Fruit fly (Drosophila melanogaster) whole organism, embryonic: ENCODE data around the gene CG42240.
A peak's percentile ranks its signal among the peaks of the same experiment; 100 is the strongest.

Experiments used
- CG10274 ChIP-seq: fragments of 200-800 bp; sonication (Bioruptor generic); optimal IDR thresholded peaks from 3 replicates; lab custom pipeline; 2017; ENCODE audit warnings: missing biosample characterization, mild to moderate bottlenecking, missing genetic modification characterization
- CG12104 ChIP-seq: fragments of 200-800 bp; sonication (Bioruptor generic); optimal IDR thresholded peaks from 3 replicates; lab custom pipeline; 2016; ENCODE audit warnings: missing biosample characterization, missing genetic modification characterization
- CG12299 ChIP-seq: fragments of 200-800 bp; sonication (Bioruptor generic); optimal IDR thresholded peaks from 2 replicates; lab custom pipeline; 2018; ENCODE audit warnings: missing biosample characterization, mild to moderate bottlenecking, missing genetic modification characterization
- CG16813 ChIP-seq: fragments of 200-800 bp; sonication (Bioruptor generic); IDR thresholded peaks from 3 replicates; pipeline ENCODE4 v1.3.6; 2022; ENCODE audit warnings: missing biosample characterization, missing genetic modification characterization; ENCODE audit not compliant: partially characterized antibody
- CG16863 ChIP-seq: fragments of 200-800 bp; sonication (Bioruptor generic); optimal IDR thresholded peaks from 3 replicates; lab custom pipeline; 2016; ENCODE audit warnings: missing biosample characterization, missing genetic modification characterization
- CG17802 ChIP-seq: fragments of 200-800 bp; sonication (Bioruptor generic); optimal IDR thresholded peaks from 2 replicates; lab custom pipeline; 2018; ENCODE audit warnings: missing biosample characterization, mild to moderate bottlenecking, missing genetic modification characterization, moderate library complexity
- CG3407 ChIP-seq: fragments of 200-800 bp; sonication (Bioruptor generic); optimal IDR thresholded peaks from 2 replicates; lab custom pipeline; 2018; ENCODE audit warnings: missing biosample characterization, mild to moderate bottlenecking, missing genetic modification characterization
- CG34224 ChIP-seq: fragments of 200-800 bp; sonication (Bioruptor generic); IDR thresholded peaks from 3 replicates; pipeline ENCODE4 v1.3.6; 2022; ENCODE audit warnings: missing biosample characterization, missing genetic modification characterization; ENCODE audit not compliant: partially characterized antibody
- CG6689 ChIP-seq: fragments of 200-800 bp; sonication (Bioruptor generic); IDR thresholded peaks from 2 replicates; pipeline ENCODE4 v1.3.6; 2022; ENCODE audit warnings: missing biosample characterization, missing genetic modification characterization
- CG6791 ChIP-seq: fragments of 200-800 bp; sonication (Bioruptor generic); IDR thresholded peaks from 3 replicates; pipeline ENCODE4 v1.3.6; 2022; ENCODE audit warnings: missing biosample characterization, missing genetic modification characterization; ENCODE audit not compliant: partially characterized antibody
- CG7987 ChIP-seq: fragments of 200-800 bp; sonication (Bioruptor generic); optimal IDR thresholded peaks from 2 replicates; lab custom pipeline; 2018; ENCODE audit warnings: missing biosample characterization, mild to moderate bottlenecking, missing genetic modification characterization, moderate library complexity
- CG8388 ChIP-seq: fragments of 200-800 bp; sonication (Bioruptor generic); optimal IDR thresholded peaks from 2 replicates; lab custom pipeline; 2019; ENCODE audit warnings: missing biosample characterization, mild to moderate bottlenecking, missing genetic modification characterization, moderate library complexity
- CG8944 ChIP-seq: fragments of 200-800 bp; sonication (Bioruptor generic); optimal IDR thresholded peaks from 3 replicates; lab custom pipeline; 2016; ENCODE audit warnings: missing biosample characterization, missing genetic modification characterization
- CTCF ChIP-seq: fragments of 200-800 bp; sonication (Bioruptor generic); optimal IDR thresholded peaks from 2 replicates; lab custom pipeline; 2017; ENCODE audit warnings: missing biosample characterization, mild to moderate bottlenecking, missing genetic modification characterization, moderate library complexity
- Dfd ChIP-seq, 2 experiments: fragments of >200 bp; optimal IDR thresholded peaks; 2 replicates each; lab custom pipeline; 2017; ENCODE audit warnings: missing biosample characterization in 2 of 2, missing genetic modification characterization in 2 of 2
- Dll ChIP-seq: fragments of 200-800 bp; sonication (Bioruptor generic); IDR thresholded peaks from 4 replicates; pipeline ENCODE4 v1.3.6; 2022; ENCODE audit warnings: missing biosample characterization, missing genetic modification characterization; ENCODE audit not compliant: partially characterized antibody
- Doc2 ChIP-seq: fragments of 200-800 bp; sonication (Bioruptor generic); IDR thresholded peaks from 2 replicates; pipeline ENCODE4 v1.3.6; 2022; ENCODE audit warnings: missing biosample characterization, missing genetic modification characterization
- Drgx ChIP-seq: fragments of 200-800 bp; sonication (Bioruptor generic); IDR thresholded peaks from 2 replicates; pipeline ENCODE4 v1.3.6; 2022; ENCODE audit warnings: missing biosample characterization, missing genetic modification characterization
- Ets97D ChIP-seq: fragments of 200-800 bp; sonication (Bioruptor generic); optimal IDR thresholded peaks from 3 replicates; lab custom pipeline; 2016; ENCODE audit warnings: missing biosample characterization, missing genetic modification characterization
- H2.0 ChIP-seq: fragments of 200-800 bp; sonication (Bioruptor generic); IDR thresholded peaks from 2 replicates; pipeline ENCODE4 v1.3.6; 2022; ENCODE audit warnings: missing biosample characterization, missing genetic modification characterization
- Lhr ChIP-seq: fragments of 200-800 bp; sonication (Bioruptor generic); optimal IDR thresholded peaks from 3 replicates; lab custom pipeline; 2017; ENCODE audit warnings: mild to moderate bottlenecking, missing biosample characterization, missing genetic modification reagents, missing genetic modification characterization
- Mes4 ChIP-seq: fragments of 200-800 bp; sonication (Bioruptor generic); optimal IDR thresholded peaks from 2 replicates; lab custom pipeline; 2016; ENCODE audit warnings: missing biosample characterization, missing genetic modification characterization
- NfI ChIP-seq: fragments of 200-800 bp; sonication (Bioruptor generic); optimal IDR thresholded peaks from 3 replicates; lab custom pipeline; 2018; ENCODE audit warnings: missing biosample characterization, mild to moderate bottlenecking, missing genetic modification characterization, moderate library complexity
- Opbp ChIP-seq: fragments of 200-800 bp; sonication (Bioruptor generic); IDR thresholded peaks from 3 replicates; pipeline ENCODE4 v1.3.6; 2022; ENCODE audit warnings: missing biosample characterization, missing genetic modification characterization; ENCODE audit not compliant: partially characterized antibody
- Optix ChIP-seq: fragments of 200-800 bp; sonication (Bioruptor generic); IDR thresholded peaks from 3 replicates; pipeline ENCODE4 v1.3.6; 2022; ENCODE audit warnings: missing biosample characterization, missing genetic modification characterization
- Pdp1 ChIP-seq, 2 experiments: fragments of 200-800 bp; sonication (Bioruptor generic); optimal IDR thresholded peaks; 3 replicates each; lab custom pipeline; 2016; ENCODE audit warnings: missing biosample characterization in 2 of 2, missing genetic modification characterization in 2 of 2, mild to moderate bottlenecking in 1 of 2, moderate library complexity in 1 of 2
- Scr ChIP-seq: fragments of 200-800 bp; sonication (Bioruptor generic); IDR thresholded peaks from 2 replicates; pipeline ENCODE4 v1.3.6; 2022; ENCODE audit warnings: missing biosample characterization, missing genetic modification characterization; ENCODE audit not compliant: partially characterized antibody
- Usf ChIP-seq: fragments of 200-800 bp; sonication (Bioruptor generic); optimal IDR thresholded peaks from 2 replicates; lab custom pipeline; 2017; ENCODE audit warnings: missing genotype, missing biosample characterization, missing genetic modification characterization
- chinmo ChIP-seq: fragments of 200-800 bp; sonication (Bioruptor generic); IDR thresholded peaks from 4 replicates; pipeline ENCODE4 v1.3.6; 2022; ENCODE audit warnings: missing biosample characterization, missing genetic modification characterization; ENCODE audit not compliant: partially characterized antibody
- crol ChIP-seq: fragments of 200-800 bp; sonication (Bioruptor generic); IDR thresholded peaks from 2 replicates; pipeline ENCODE4 v1.3.6; 2022; ENCODE audit warnings: missing biosample characterization, missing genetic modification characterization
- hb ChIP-seq: fragments of 200-800 bp; sonication (Bioruptor generic); IDR thresholded peaks from 3 replicates; pipeline ENCODE4 v1.3.6; 2022; ENCODE audit warnings: missing biosample characterization, missing genetic modification characterization; ENCODE audit not compliant: partially characterized antibody
- hbn ChIP-seq: fragments of 200-800 bp; sonication (Bioruptor generic); IDR thresholded peaks from 2 replicates; pipeline ENCODE4 v1.3.6; 2022; ENCODE audit warnings: missing biosample characterization, missing genetic modification characterization; ENCODE audit not compliant: partially characterized antibody
- jumu ChIP-seq: fragments of 200-800 bp; sonication (Bioruptor generic); optimal IDR thresholded peaks from 3 replicates; lab custom pipeline; 2016; ENCODE audit warnings: missing biosample characterization, missing genetic modification characterization
- nom ChIP-seq: fragments of 200-800 bp; sonication (Bioruptor generic); optimal IDR thresholded peaks from 2 replicates; lab custom pipeline; 2017; ENCODE audit warnings: missing biosample characterization, missing genetic modification characterization, mild to moderate bottlenecking, moderate library complexity, missing genetic modification reagents
- pita ChIP-seq: fragments of 200-800 bp; sonication (Bioruptor generic); optimal IDR thresholded peaks from 2 replicates; lab custom pipeline; 2017; ENCODE audit warnings: missing biosample characterization, mild to moderate bottlenecking, missing genetic modification characterization
- pzg ChIP-seq: fragments of 200-800 bp; sonication (Bioruptor generic); optimal IDR thresholded peaks from 3 replicates; lab custom pipeline; 2018; ENCODE audit warnings: missing biosample characterization, mild to moderate bottlenecking, missing genetic modification characterization, moderate library complexity
- sens ChIP-seq: fragments of 200-800 bp; sonication (Bioruptor generic); peaks from one replicate; lab custom pipeline; 2016; ENCODE audit warnings: missing biosample characterization, missing genetic modification characterization
- sna ChIP-seq: fragments of 200-800 bp; sonication (Bioruptor generic); IDR thresholded peaks from 2 replicates; pipeline ENCODE4 v1.3.6; 2022; ENCODE audit warnings: missing biosample characterization, missing genetic modification characterization; ENCODE audit not compliant: partially characterized antibody
- tin ChIP-seq: fragments of 200-800 bp; sonication (Bioruptor generic); optimal IDR thresholded peaks from 3 replicates; lab custom pipeline; 2016; ENCODE audit warnings: missing biosample characterization, missing genetic modification characterization
- tll ChIP-seq, 2 experiments: fragments of 200-800 bp in 1 of 2; fragments of >200 bp in 1 of 2; sonication (Bioruptor generic) in 1 of 2; optimal IDR thresholded peaks; 2 replicates each; lab custom pipeline; 2017 to 2019; ENCODE audit warnings: missing biosample characterization in 2 of 2, missing genetic modification characterization in 2 of 2, mild to moderate bottlenecking in 1 of 2, moderate library complexity in 1 of 2
- unc-4 ChIP-seq: fragments of 200-800 bp; sonication (Bioruptor generic); IDR thresholded peaks from 2 replicates; pipeline ENCODE4 v1.3.6; 2022; ENCODE audit warnings: missing biosample characterization, missing genetic modification characterization; ENCODE audit not compliant: partially characterized antibody
- zen ChIP-seq: fragments of 200-800 bp; sonication (Bioruptor generic); optimal IDR thresholded peaks from 3 replicates; lab custom pipeline; 2018; ENCODE audit warnings: missing biosample characterization, mild to moderate bottlenecking, missing genetic modification characterization, moderate library complexity
- zen2 ChIP-seq: fragments of 200-800 bp; sonication (Bioruptor generic); IDR thresholded peaks from 3 replicates; pipeline ENCODE4 v1.3.6; 2022; ENCODE audit warnings: missing biosample characterization, missing genetic modification characterization; ENCODE audit not compliant: partially characterized antibody

CG42240 gene

dm6 chrX:6356748-6357397 lies 26.2 kb downstream of the CG42240 start (continued):
- TF ChIP-seq NfI (GFP tag; lab: Kevin White, UChicago) = peak; percentile 4
- TF ChIP-seq Opbp (GFP tag; lab: Robert Waterston, UW) = no peak
- no peak for TF ChIP-seq jumu (GFP tag; lab: Kevin White, UChicago)

dm6 chrX:6357456-6358007 lies 26.9 kb downstream of the CG42240 start:
- TF ChIP-seq CG10274 (GFP tag; lab: Kevin White, UChicago) (no peak), H2.0 (GFP tag; lab: Robert Waterston, UW) (no peak), Optix (0 out of 3 replicates have a peak, but pooled peaks have one; percentile 5), crol (GFP tag; lab: Robert Waterston, UW) (peak; percentile 75), CG7987 (GFP tag; lab: Kevin White, UChicago) (no peak), nom (GFP tag; lab: Kevin White, UChicago) (peak; percentile 33), chinmo (GFP tag; lab: Robert Waterston, UW) (peak; percentile 63; the same call in 1 of the 4 replicates), Lhr (no peak), hb (no peak), CG17802 (tag; lab: Kevin White, UChicago) (no peak), Drgx (peak; percentile 10; the same call in 1 of the 2 replicates), tll (GFP tag; optimal IDR thresholded peaks at IDR 0.05; lab: Kevin White, UChicago) (no peak), CG8388 (GFP tag; lab: Kevin White, UChicago) (no peak), zen (tag; lab: Kevin White, UChicago) (no peak), tin (no peak)

dm6 chrX:6358198-6358597 lies 27.6 kb downstream of the CG42240 start:
- no peak for TF ChIP-seq CTCF
- no peak for TF ChIP-seq Doc2 (GFP tag; lab: Robert Waterston, UW)
- TF ChIP-seq CG16863 (GFP tag; lab: Kevin White, UChicago) = no peak
- no peak for TF ChIP-seq sens (GFP tag; lab: Kevin White, UChicago)
- peak in 1 of 2 experiments; percentile 17 for TF ChIP-seq Pdp1 (GFP tag; optimal IDR thresholded peaks at IDR 0.05; lab: Kevin White, UChicago)

- TF ChIP-seq pzg (GFP tag; lab: Kevin White, UChicago) = peak; percentile 14
- TF ChIP-seq CG6689 (GFP tag; lab: Robert Waterston, UW) = no peak
- TF ChIP-seq Dfd (GFP tag; optimal IDR thresholded peaks at IDR 0.05; lab: Kevin White, UChicago) = no peak
- no peak for TF ChIP-seq CG12104 (GFP tag; lab: Kevin White, UChicago)
- TF ChIP-seq sna (GFP tag; lab: Robert Waterston, UW) = peak; percentile 65; the same call in 1 of the 2 replicates
- TF ChIP-seq CG6791 (GFP tag; lab: Robert Waterston, UW) = peak; percentile 48; the same call in 2 of the 3 replicates
- peak; percentile 51; the same call in 2 of the 3 replicates for TF ChIP-seq CG34224 (GFP tag; lab: Robert Waterston, UW)
- peak; percentile 27; the same call in 1 of the 2 replicates for TF ChIP-seq unc-4
- TF ChIP-seq CG3407 (GFP tag; lab: Kevin White, UChicago) = no peak
- no peak for TF ChIP-seq Ets97D (GFP tag; lab: Kevin White, UChicago)
- no peak for TF ChIP-seq pita (GFP tag; lab: Kevin White, UChicago)
- TF ChIP-seq Scr (GFP tag; lab: Robert Waterston, UW) = peak; percentile 46
- TF ChIP-seq CG16813 (GFP tag; lab: Robert Waterston, UW) = peak; percentile 44; the same call in 2 of the 3 replicates
- no peak for TF ChIP-seq Mes4 (GFP tag; lab: Kevin White, UChicago)
- peak; percentile 29; the same call in 2 of the 3 replicates for TF ChIP-seq zen2 (GFP tag; lab: Robert Waterston, UW)
- TF ChIP-seq CG12299 (tag; lab: Kevin White, UChicago) = no peak
- peak; percentile 23; the same call in 1 of the 2 replicates for TF ChIP-seq hbn (GFP tag; lab: Robert Waterston, UW)
- TF ChIP-seq Opbp (GFP tag; lab: Robert Waterston, UW) = peak; percentile 63; the same call in 2 of the 3 replicates
- TF ChIP-seq CG8944 (GFP tag; lab: Kevin White, UChicago) = no peak
- no peak for TF ChIP-seq Usf (GFP tag; lab: Kevin White, UChicago)
- TF ChIP-seq Dll = 0 out of 4 replicates have a peak, but pooled peaks have one; percentile 18
- TF ChIP-seq H2.0 (GFP tag; lab: Robert Waterston, UW) = no peak
These were observed 30.6 kb downstream of the CG42240 start for dm6 chrX:6361215-6361614.
